Worm (Caenorhabditis elegans): Measurements from ENCODE around the gene cdh-5.
A peak's percentile ranks its signal among the peaks of the same experiment; 100 is the strongest.

cdh-5 gene

DNA sequence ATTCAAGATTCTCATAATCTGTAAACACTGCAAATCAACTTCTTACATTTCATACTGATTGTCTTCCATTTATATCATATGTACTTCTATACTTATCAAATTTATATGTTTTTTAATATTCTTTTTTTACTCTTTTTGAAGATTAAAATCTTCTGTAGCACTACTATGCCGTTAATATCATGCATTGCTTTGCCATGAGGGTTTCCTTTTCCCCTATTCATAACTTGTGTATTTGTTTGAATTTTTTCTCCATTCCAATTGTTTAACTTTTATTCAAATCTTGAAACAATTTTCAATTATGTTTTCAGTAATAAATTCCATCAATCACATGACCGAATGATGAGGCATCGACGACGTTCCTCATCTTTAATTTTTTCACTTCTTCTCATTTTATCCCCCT is at the start of gene cdh-5:
cdh-5 (plus strand) TSS at position 301 of the 400 bp plus-strand sequence.
- TF ChIP-seq alr-1 (tag; optimal IDR thresholded peaks at IDR 0.05) (no peak), sma-3 (GFP tag; optimal IDR thresholded peaks at IDR 0.05) (no peak), nhr-21 (tag; optimal IDR thresholded peaks at IDR 0.05) (no peak), aly-2 (tag; optimal IDR thresholded peaks at IDR 0.05) (no peak), C34F6.9 (tag; optimal IDR thresholded peaks at IDR 0.05) (no peak), skn-1 (tag; optimal IDR thresholded peaks at IDR 0.05) (no peak), crh-2 (tag; optimal IDR thresholded peaks at IDR 0.05) (no peak), nhr-129 (tag; optimal IDR thresholded peaks at IDR 0.05) (no peak), gmeb-1 (tag; optimal IDR thresholded peaks at IDR 0.05) (no peak), nhr-12 (tag; optimal IDR thresholded peaks at IDR 0.05) (no peak), ceh-16 (tag; optimal IDR thresholded peaks at IDR 0.05) (no peak), elt-3 (tag; optimal IDR thresholded peaks at IDR 0.05) (no peak)

DNA sequence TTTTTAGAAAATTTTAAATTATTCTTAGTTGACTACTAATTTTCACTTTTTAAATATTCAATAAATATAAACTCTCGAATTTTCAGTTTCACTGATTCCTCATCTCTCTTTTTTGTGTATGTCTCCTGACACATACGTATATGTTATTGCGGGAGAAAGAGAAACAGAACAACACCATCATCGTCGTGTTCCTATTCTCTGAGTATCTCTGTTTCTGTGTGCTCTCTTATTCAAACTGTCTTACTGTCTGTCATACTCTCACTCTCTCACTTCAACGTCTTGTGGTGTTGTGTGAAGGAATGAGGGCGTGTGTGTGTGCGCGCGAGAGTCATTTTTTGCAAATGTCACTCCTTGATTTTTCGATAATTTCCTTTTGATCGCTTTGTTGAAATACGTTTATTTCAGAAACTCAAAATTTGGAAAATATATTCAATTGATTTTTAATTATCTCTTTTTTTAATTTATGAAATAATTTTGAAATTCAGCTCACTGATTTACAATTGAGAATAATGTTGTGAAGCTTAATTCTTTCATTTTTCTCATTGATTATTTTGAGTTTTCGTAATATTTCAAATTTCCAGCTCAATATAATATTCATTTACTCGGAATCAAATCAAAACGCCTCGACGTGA is 48.5 kb upstream of the cdh-5 start, which contains the start of gene lin-49:
lin-49 (plus strand) TSS at position 582 of the 632 bp plus-strand sequence.
- TF ChIP-seq zag-1 (tag; optimal IDR thresholded peaks at IDR 0.05) (no peak), nhr-77 (tag; optimal IDR thresholded peaks at IDR 0.05) (no peak), skn-1 (tag; optimal IDR thresholded peaks at IDR 0.05) (no peak), lsy-2 (tag; optimal IDR thresholded peaks at IDR 0.05) (peak in 1 of 2 experiments; percentile 78), nhr-11 (tag; optimal IDR thresholded peaks at IDR 0.05) (no peak), snpc-4 (tag; optimal IDR thresholded peaks at IDR 0.05) (no peak), sma-9 (GFP tag; optimal IDR thresholded peaks at IDR 0.05) (peak; percentile 81), sma-9 (tag; optimal IDR thresholded peaks at IDR 0.05) (no peak), nhr-23 (tag; optimal IDR thresholded peaks at IDR 0.05) (no peak), aly-2 (tag; optimal IDR thresholded peaks at IDR 0.05) (no peak), blmp-1 (tag; optimal IDR thresholded peaks at IDR 0.05; ENCODE audit: insufficient read depth) (peak; percentile 78), ama-1 (optimal IDR thresholded peaks at IDR 0.05) (no peak), nhr-21 (tag; optimal IDR thresholded peaks at IDR 0.05) (peak; percentile 60), nhr-25 (tag; optimal IDR thresholded peaks at IDR 0.05) (peak; percentile 74), elt-1 (tag; optimal IDR thresholded peaks at IDR 0.05) (no peak), peb-1 (tag; optimal IDR thresholded peaks at IDR 0.05) (no peak), sem-4 (tag; optimal IDR thresholded peaks at IDR 0.05) (peak; percentile 44), fos-1 (tag; optimal IDR thresholded peaks at IDR 0.05) (peak; percentile 90), unc-39 (tag; optimal IDR thresholded peaks at IDR 0.05) (no peak), nhr-6 (tag; optimal IDR thresholded peaks at IDR 0.05) (peak; percentile 65), mdl-1 (tag; optimal IDR thresholded peaks at IDR 0.05) (no peak), lin-13 (GFP tag; optimal IDR thresholded peaks at IDR 0.05) (peak; percentile 57), Y55F3AM.14 (GFP tag; optimal IDR thresholded peaks at IDR 0.05) (no peak), mbf-1 (tag; optimal IDR thresholded peaks at IDR 0.05) (no peak), ztf-4 (tag; optimal IDR thresholded peaks at IDR 0.05) (no peak), nhr-237 (tag; optimal IDR thresholded peaks at IDR 0.05) (no peak), lin-39 (tag; optimal IDR thresholded peaks at IDR 0.05) (no peak), dmd-4 (tag; optimal IDR thresholded peaks at IDR 0.05) (no peak), sma-3 (GFP tag; optimal IDR thresholded peaks at IDR 0.05) (peak; percentile 26), ztf-1 (GFP tag; conservative IDR thresholded peaks at IDR 0.05) (no peak), unc-55 (GFP tag; optimal IDR thresholded peaks at IDR 0.05) (peak; percentile 79), nhr-10 (tag; optimal IDR thresholded peaks at IDR 0.05) (no peak), ZK546.5 (tag; optimal IDR thresholded peaks at IDR 0.05) (no peak), ztf-11 (tag; optimal IDR thresholded peaks at IDR 0.05) (no peak), nhr-129 (tag; optimal IDR thresholded peaks at IDR 0.05) (peak; percentile 89), gmeb-1 (tag; optimal IDR thresholded peaks at IDR 0.05) (peak; percentile 15), elt-3 (tag; optimal IDR thresholded peaks at IDR 0.05) (no peak), unc-62 (GFP tag; optimal IDR thresholded peaks at IDR 0.05) (no peak), alr-1 (tag; optimal IDR thresholded peaks at IDR 0.05) (no peak), crh-2 (tag; optimal IDR thresholded peaks at IDR 0.05) (peak; percentile 84), C34F6.9 (tag; optimal IDR thresholded peaks at IDR 0.05) (peak; percentile 90), lin-11 (tag; optimal IDR thresholded peaks at IDR 0.05) (no peak), egl-27 (tag; optimal IDR thresholded peaks at IDR 0.05) (peak; percentile 33), F13H6.1 (tag; optimal IDR thresholded peaks at IDR 0.05) (peak; percentile 71), mab-5 (tag; optimal IDR thresholded peaks at IDR 0.05) (peak; percentile 12), R02D3.7 (tag; optimal IDR thresholded peaks at IDR 0.05) (no peak), nhr-12 (tag; optimal IDR thresholded peaks at IDR 0.05) (no peak), ceh-82 (tag; optimal IDR thresholded peaks at IDR 0.05) (no peak), ceh-16 (tag; optimal IDR thresholded peaks at IDR 0.05) (no peak)

Data from whole organism, L2 larva.